Worm (Caenorhabditis elegans) whole organism, early embryonic: ENCODE data around the gene ZK688.4.

ENCODE experiments used
- B0310.2 ChIP-seq: sonication (generic microtip); optimal IDR thresholded peaks from 2 replicates; lab custom pipeline; 2016; ENCODE audit warnings: mild to moderate bottlenecking, missing genetic modification characterization, missing compliant biosample characterization
- F13C5.2 ChIP-seq: sonication (generic microtip); optimal IDR thresholded peaks from 2 replicates; lab custom pipeline; 2017; ENCODE audit warnings: mild to moderate bottlenecking, missing genetic modification characterization, inconsistent platforms, missing compliant biosample characterization
- ama-1 ChIP-seq: fragments of 150-350 bp; optimal IDR thresholded peaks from 2 replicates; lab custom pipeline; 2014
- ceh-13 ChIP-seq: fragments of 200-800 bp; sonication (Bioruptor generic); optimal IDR thresholded peaks from 2 replicates; lab custom pipeline; 2018; ENCODE audit warnings: mild to moderate bottlenecking, missing genetic modification characterization, missing compliant biosample characterization
- ets-7 ChIP-seq: sonication (generic microtip); optimal IDR thresholded peaks from 2 replicates; lab custom pipeline; 2016; ENCODE audit warnings: missing genotype, missing genetic modification characterization, missing compliant biosample characterization
- flt-1 ChIP-seq: fragments of 200-800 bp; sonication (Bioruptor generic); IDR thresholded peaks from 2 replicates; pipeline ENCODE4 v1.3.6; 2022; ENCODE audit warnings: missing genetic modification characterization, missing compliant biosample characterization
- hmg-4 ChIP-seq: fragments of 200-800 bp; sonication (Bioruptor generic); optimal IDR thresholded peaks from 2 replicates; lab custom pipeline; 2018; ENCODE audit warnings: mild to moderate bottlenecking, missing genetic modification characterization, missing compliant biosample characterization
- hnd-1 ChIP-seq: sonication (generic microtip); optimal IDR thresholded peaks from 2 replicates; lab custom pipeline; 2016; ENCODE audit warnings: missing genetic modification characterization, missing compliant biosample characterization
- pes-1 ChIP-seq: fragments of 200-800 bp; sonication (Bioruptor generic); IDR thresholded peaks from 2 replicates; pipeline ENCODE4 v1.3.6; 2022; ENCODE audit warnings: missing genetic modification reagents, missing genetic modification characterization, missing compliant biosample characterization
- sea-1 ChIP-seq: fragments of 200-800 bp; sonication (Bioruptor generic); conservative IDR thresholded peaks from 2 replicates; pipeline ENCODE4 v1.3.6; 2022; ENCODE audit warnings: missing genetic modification characterization, missing compliant biosample characterization
- tbx-11 ChIP-seq: fragments of 200-800 bp; sonication (Bioruptor generic); IDR thresholded peaks from 2 replicates; pipeline ENCODE4 v1.3.6; 2022; ENCODE audit warnings: missing genetic modification characterization, missing compliant biosample characterization
- tbx-37 ChIP-seq: fragments of 200-800 bp; sonication (Bioruptor generic); conservative IDR thresholded peaks from 2 replicates; pipeline ENCODE4 v1.3.6; 2022; ENCODE audit warnings: missing genetic modification reagents, missing genetic modification characterization, missing compliant biosample characterization

- no peak for TF ChIP-seq flt-1 (GFP tag; lab: Robert Waterston, UW)
- TF ChIP-seq ets-7 (tag; lab: Kevin White, UChicago) = no peak
- TF ChIP-seq hmg-4 (GFP tag; lab: Kevin White, UChicago) = no peak
- no peak for TF ChIP-seq ama-1 (lab: Kevin White, UChicago)
- no peak for TF ChIP-seq tbx-11
- no peak for TF ChIP-seq hnd-1 (tag; lab: Kevin White, UChicago)
- TF ChIP-seq B0310.2 (tag; lab: Kevin White, UChicago) = no peak
- TF ChIP-seq tbx-37 (GFP tag; lab: Robert Waterston, UW) = no peak
- TF ChIP-seq ceh-13 (GFP tag; lab: Kevin White, UChicago) = no peak
- no peak for TF ChIP-seq pes-1 (GFP tag; lab: Robert Waterston, UW)
- no peak for TF ChIP-seq F13C5.2 (tag; lab: Kevin White, UChicago)
- TF ChIP-seq sea-1 = no peak
These were observed 2.9 kb downstream of the ZK688.4 start for ce11 chrIII:7897733-7898132.
